Fruit fly (Drosophila melanogaster) whole organism, adult: ENCODE results near the gene Arpc3B.

Source experiments
- CG11617 ChIP-seq: fragments of 200-800 bp; sonication (Bioruptor generic); optimal IDR thresholded peaks from 2 replicates; lab custom pipeline; 2017; ENCODE audit warnings: mild to moderate bottlenecking, missing biosample characterization, missing genetic modification reagents, missing genetic modification characterization
- CG12768 ChIP-seq: fragments of 200-800 bp; sonication (Bioruptor generic); optimal IDR thresholded peaks from 2 replicates; lab custom pipeline; 2017; ENCODE audit warnings: missing biosample characterization, missing genetic modification characterization, mild to moderate bottlenecking, moderate library complexity, missing genetic modification reagents
- CG14711 ChIP-seq: fragments of 200-800 bp; sonication (Bioruptor generic); optimal IDR thresholded peaks from 2 replicates; lab custom pipeline; 2018; ENCODE audit warnings: missing biosample characterization, mild to moderate bottlenecking, missing genetic modification characterization, moderate library complexity
- CG1620 ChIP-seq: fragments of 200-800 bp; sonication (Bioruptor generic); optimal IDR thresholded peaks from 2 replicates; lab custom pipeline; 2016; ENCODE audit warnings: missing biosample characterization, missing genetic modification characterization
- CG33017 ChIP-seq: fragments of 200-800 bp; sonication (Bioruptor generic); optimal IDR thresholded peaks from 2 replicates; lab custom pipeline; 2018; ENCODE audit warnings: missing biosample characterization, mild to moderate bottlenecking, missing genetic modification characterization, moderate library complexity
- CG5204 ChIP-seq: fragments of 200-800 bp; sonication (Bioruptor generic); optimal IDR thresholded peaks from 2 replicates; lab custom pipeline; 2016; ENCODE audit warnings: missing biosample characterization, missing genetic modification characterization
- CG7045 ChIP-seq: fragments of 200-800 bp; sonication (Bioruptor generic); optimal IDR thresholded peaks from 2 replicates; lab custom pipeline; 2017; ENCODE audit warnings: missing biosample characterization, mild to moderate bottlenecking, missing genetic modification characterization
- CG7101 ChIP-seq: fragments of 200-800 bp; sonication (Bioruptor generic); optimal IDR thresholded peaks from 2 replicates; lab custom pipeline; 2018; ENCODE audit warnings: missing biosample characterization, mild to moderate bottlenecking, missing genetic modification characterization, moderate library complexity
- Clk ChIP-seq: fragments of 200-800 bp; sonication (Bioruptor generic); optimal IDR thresholded peaks from 2 replicates; lab custom pipeline; 2017; ENCODE audit warnings: missing biosample characterization, missing genetic modification characterization
- Crg-1 ChIP-seq: fragments of 200-800 bp; sonication (Bioruptor generic); optimal IDR thresholded peaks from 2 replicates; lab custom pipeline; 2016; ENCODE audit warnings: missing biosample characterization, missing genetic modification characterization
- Hr96 ChIP-seq: fragments of 200-800 bp; sonication (Bioruptor generic); optimal IDR thresholded peaks from 2 replicates; lab custom pipeline; 2016; ENCODE audit warnings: missing biosample characterization, missing genetic modification characterization
- Mnt ChIP-seq: fragments of 200-800 bp; sonication (Bioruptor generic); optimal IDR thresholded peaks from 2 replicates; lab custom pipeline; 2016; ENCODE audit warnings: missing biosample characterization, mild to moderate bottlenecking, missing genetic modification characterization
- bab1 ChIP-seq: fragments of 200-800 bp; sonication (Bioruptor generic); optimal IDR thresholded peaks from 3 replicates; lab custom pipeline; 2019; ENCODE audit warnings: missing biosample characterization, mild to moderate bottlenecking, missing genetic modification characterization, moderate library complexity
- cic ChIP-seq: fragments of 200-800 bp; sonication (Bioruptor generic); optimal IDR thresholded peaks from 2 replicates; lab custom pipeline; 2017; ENCODE audit warnings: missing biosample characterization, mild to moderate bottlenecking, missing genetic modification characterization, moderate library complexity
- cnc ChIP-seq, 2 experiments: fragments of >200 bp; optimal IDR thresholded peaks; 2 replicates each; lab custom pipeline; 2017
- kay ChIP-seq: fragments of 200-800 bp; sonication (Bioruptor generic); peaks from one replicate; lab custom pipeline; 2016; ENCODE audit warnings: missing biosample characterization, missing genetic modification characterization, borderline replicate concordance
- ovo ChIP-seq: fragments of 200-800 bp; sonication (Bioruptor generic); optimal IDR thresholded peaks from 2 replicates; lab custom pipeline; 2016; ENCODE audit warnings: missing biosample characterization, missing genetic modification characterization
- pad ChIP-seq: fragments of 200-800 bp; sonication (Bioruptor generic); optimal IDR thresholded peaks from 3 replicates; lab custom pipeline; 2017; ENCODE audit warnings: missing biosample characterization, missing genetic modification characterization, mild to moderate bottlenecking, moderate library complexity, missing genetic modification reagents
- tj ChIP-seq: fragments of 200-800 bp; sonication (Bioruptor generic); optimal IDR thresholded peaks from 3 replicates; lab custom pipeline; 2017; ENCODE audit warnings: missing biosample characterization, mild to moderate bottlenecking, missing genetic modification characterization, moderate library complexity
- toe ChIP-seq: fragments of 200-800 bp; sonication (Bioruptor generic); optimal IDR thresholded peaks from 2 replicates; lab custom pipeline; 2016; ENCODE audit warnings: missing biosample characterization, missing genetic modification characterization

Arpc3B gene

dm6 chrX:17105707-17106106 lies at the start of gene Arpc3B:
Gene Arpc3B, minus strand, starts transcription at chrX:17105852.
- TF ChIP-seq CG14711 = no peak
- TF ChIP-seq pad (GFP tag; lab: Kevin White, UChicago) = no peak
- no peak for TF ChIP-seq Hr96 (GFP tag; lab: Kevin White, UChicago)

- TF ChIP-seq tj (GFP tag; lab: Kevin White, UChicago) = peak; percentile 75
- no peak for TF ChIP-seq toe
- TF ChIP-seq Mnt (GFP tag; lab: Kevin White, UChicago) = peak; percentile 32
Measured at dm6 chrX:17150660-17151059, 45.0 kb upstream of the Arpc3B start.

- TF ChIP-seq CG11617 (no peak), CG12768 (GFP tag; lab: Kevin White, UChicago) (peak; percentile 54), Mnt (GFP tag; lab: Kevin White, UChicago) (no peak)
Measured at dm6 chrX:17149652-17150266, 44.1 kb upstream of the Arpc3B start.

dm6 chrX:17148951-17149449 lies 43.3 kb upstream of the Arpc3B start, which contains the start of gene Chchd2:
Gene Chchd2, plus strand, starts transcription at chrX:17149001.
- peak; percentile 22 for TF ChIP-seq Crg-1 (GFP tag; lab: Kevin White, UChicago)
- no peak for TF ChIP-seq CG33017 (tag; lab: Kevin White, UChicago)
- peak; percentile 25 for TF ChIP-seq CG11617
- TF ChIP-seq CG14711 = no peak
- TF ChIP-seq Mnt (GFP tag; lab: Kevin White, UChicago) = peak; percentile 56
- TF ChIP-seq cnc (optimal IDR thresholded peaks at IDR 0.05; lab: Kevin White, UChicago) = no peak
- TF ChIP-seq bab1 (GFP tag; lab: Kevin White, UChicago) = peak; percentile 86
- TF ChIP-seq kay (GFP tag; lab: Kevin White, UChicago) = peak; percentile 19
- no peak for TF ChIP-seq ovo
- TF ChIP-seq pad (GFP tag; lab: Kevin White, UChicago) = no peak
- TF ChIP-seq CG1620 (GFP tag; lab: Kevin White, UChicago) = peak; percentile 33
- no peak for TF ChIP-seq CG7045
- no peak for TF ChIP-seq Clk (GFP tag; lab: Kevin White, UChicago)
- TF ChIP-seq cic (GFP tag; lab: Kevin White, UChicago) = peak; percentile 19
- TF ChIP-seq CG7101 (tag; lab: Kevin White, UChicago) = no peak
- peak; percentile 42 for TF ChIP-seq tj (GFP tag; lab: Kevin White, UChicago)
- TF ChIP-seq CG12768 (GFP tag; lab: Kevin White, UChicago) = no peak
- TF ChIP-seq CG5204 (GFP tag; lab: Kevin White, UChicago) = no peak
- no peak for TF ChIP-seq toe
- TF ChIP-seq Hr96 (GFP tag; lab: Kevin White, UChicago) = peak; percentile 44

dm6 chrX:17147983-17148637 lies 42.5 kb upstream of the Arpc3B start, which contains the start of gene RpS5a:
Gene RpS5a, minus strand, starts transcription at chrX:17148264.
- TF ChIP-seq bab1 (GFP tag; lab: Kevin White, UChicago) = peak; percentile 86
- TF ChIP-seq pad (GFP tag; lab: Kevin White, UChicago) = peak; percentile 86
- TF ChIP-seq CG33017 (tag; lab: Kevin White, UChicago) = peak; percentile 6
- TF ChIP-seq Mnt (GFP tag; lab: Kevin White, UChicago) = peak; percentile 99
- TF ChIP-seq cic (GFP tag; lab: Kevin White, UChicago) = no peak
- peak; percentile 95 for TF ChIP-seq ovo
- TF ChIP-seq CG14711 = peak; percentile 58
- peak; percentile 82 for TF ChIP-seq tj (GFP tag; lab: Kevin White, UChicago)
- TF ChIP-seq CG11617 = peak; percentile 93
- peak; percentile 95 for TF ChIP-seq Hr96 (GFP tag; lab: Kevin White, UChicago)
- peak; percentile 85 for TF ChIP-seq CG7101 (tag; lab: Kevin White, UChicago)
- TF ChIP-seq Crg-1 (GFP tag; lab: Kevin White, UChicago) = peak; percentile 96
- TF ChIP-seq CG1620 (GFP tag; lab: Kevin White, UChicago) = peak; percentile 97
- TF ChIP-seq CG5204 (GFP tag; lab: Kevin White, UChicago) = peak; percentile 73
- peak; percentile 79 for TF ChIP-seq CG12768 (GFP tag; lab: Kevin White, UChicago)
- TF ChIP-seq kay (GFP tag; lab: Kevin White, UChicago) = no peak
- peak; percentile 77 for TF ChIP-seq toe
- peak; percentile 74 for TF ChIP-seq CG7045
- TF ChIP-seq Clk (GFP tag; lab: Kevin White, UChicago) = peak; percentile 58
- no peak for TF ChIP-seq cnc (optimal IDR thresholded peaks at IDR 0.05; lab: Kevin White, UChicago)

dm6 chrX:17146529-17146928 lies 40.9 kb upstream of the Arpc3B start:
- no peak for TF ChIP-seq Hr96 (GFP tag; lab: Kevin White, UChicago)
- TF ChIP-seq cic (GFP tag; lab: Kevin White, UChicago) = no peak
- TF ChIP-seq CG33017 (tag; lab: Kevin White, UChicago) = no peak
- TF ChIP-seq Crg-1 (GFP tag; lab: Kevin White, UChicago) = no peak
- no peak for TF ChIP-seq CG7045
- no peak for TF ChIP-seq CG12768 (GFP tag; lab: Kevin White, UChicago)
- no peak for TF ChIP-seq bab1 (GFP tag; lab: Kevin White, UChicago)
- no peak for TF ChIP-seq Mnt (GFP tag; lab: Kevin White, UChicago)
- TF ChIP-seq CG7101 (tag; lab: Kevin White, UChicago) = no peak
- TF ChIP-seq Clk (GFP tag; lab: Kevin White, UChicago) = no peak
- TF ChIP-seq cnc (optimal IDR thresholded peaks at IDR 0.05; lab: Kevin White, UChicago) = no peak
- no peak for TF ChIP-seq CG11617
- TF ChIP-seq toe = no peak
- no peak for TF ChIP-seq ovo
- TF ChIP-seq CG1620 (GFP tag; lab: Kevin White, UChicago) = no peak
- no peak for TF ChIP-seq tj (GFP tag; lab: Kevin White, UChicago)
- TF ChIP-seq CG5204 (GFP tag; lab: Kevin White, UChicago) = no peak
- TF ChIP-seq CG14711 = no peak
- no peak for TF ChIP-seq pad (GFP tag; lab: Kevin White, UChicago)
